Fruit fly (Drosophila melanogaster): Measurements from ENCODE around the gene CG14879.

The CG14879 gene

DNA sequence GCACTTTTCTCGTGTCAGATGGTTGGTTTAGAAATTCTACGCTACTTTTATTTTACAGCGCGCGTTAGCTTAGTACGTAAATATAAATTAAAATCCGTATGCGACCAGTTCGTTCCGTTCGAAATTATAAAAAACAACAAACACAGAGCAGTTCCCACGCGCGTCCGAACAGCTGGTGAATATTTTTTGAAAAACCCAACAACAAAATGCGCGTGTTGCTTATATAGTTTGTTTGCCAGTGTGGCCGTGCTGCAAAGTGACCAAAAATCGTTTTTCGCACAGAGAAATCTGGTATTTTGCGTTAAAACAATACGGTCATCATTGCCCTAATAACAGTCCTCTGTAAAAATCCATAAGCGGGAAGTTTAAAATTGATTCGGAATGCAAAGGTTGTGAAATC is 10.7 kb downstream of the CG14879 start (continued):
- TF ChIP-seq odd (GFP tag; optimal IDR thresholded peaks at IDR 0.05) (no peak), grn (GFP tag; optimal IDR thresholded peaks at IDR 0.05) (no peak), sr (GFP tag; IDR thresholded peaks at IDR 0.05) (0 out of 3 replicates have a peak, but pooled peaks have one; percentile 16), nau (GFP tag; optimal IDR thresholded peaks at IDR 0.05) (no peak), CG18262 (tag; optimal IDR thresholded peaks at IDR 0.05) (no peak), D19A (tag; optimal IDR thresholded peaks at IDR 0.05) (peak; percentile 45), fd3F (GFP tag; optimal IDR thresholded peaks at IDR 0.05) (no peak), tll (GFP tag; optimal IDR thresholded peaks at IDR 0.05) (no peak), B-H2 (GFP tag; optimal IDR thresholded peaks at IDR 0.05) (peak; percentile 23), sob (GFP tag; IDR thresholded peaks at IDR 0.05) (no peak), stc (GFP tag; IDR thresholded peaks at IDR 0.05) (no peak), CG3726 (GFP tag; IDR thresholded peaks at IDR 0.05) (no peak), danr (GFP tag; IDR thresholded peaks at IDR 0.05) (no peak), CG11093 (GFP tag; IDR thresholded peaks at IDR 0.05) (no peak), Rfx (GFP tag; IDR thresholded peaks at IDR 0.05) (no peak), nom (GFP tag; optimal IDR thresholded peaks at IDR 0.05) (peak; percentile 50), CG2712 (tag; optimal IDR thresholded peaks at IDR 0.05) (peak; percentile 51), Stat92E (GFP tag; optimal IDR thresholded peaks at IDR 0.05) (peak in 1 of 3 experiments; percentile 89), NC2α (GFP tag; optimal IDR thresholded peaks at IDR 0.05) (peak; percentile 97), eyg (GFP tag; optimal IDR thresholded peaks at IDR 0.05) (no peak), Asciz (GFP tag; optimal IDR thresholded peaks at IDR 0.05) (no peak), CG32532 (GFP tag; IDR thresholded peaks at IDR 0.05) (no peak), CG4360 (GFP tag; IDR thresholded peaks at IDR 0.05) (peak; percentile 97), onecut (GFP tag; IDR thresholded peaks at IDR 0.05) (0 out of 2 replicates have a peak, but pooled peaks have one; percentile 18), CG15073 (GFP tag; optimal IDR thresholded peaks at IDR 0.05) (no peak), CG33213 (GFP tag; optimal IDR thresholded peaks at IDR 0.05) (peak; percentile 29), CG31365 (tag; optimal IDR thresholded peaks at IDR 0.05) (no peak), Elba2 (GFP tag; optimal IDR thresholded peaks at IDR 0.05) (no peak), CG1602 (GFP tag; optimal IDR thresholded peaks at IDR 0.05) (no peak), CG11560 (tag; IDR thresholded peaks at IDR 0.05) (no peak), CHES-1-like (GFP tag; optimal IDR thresholded peaks at IDR 0.05) (peak; percentile 10), Sox100B (GFP tag; optimal IDR thresholded peaks at IDR 0.05) (no peak), stwl (tag; optimal IDR thresholded peaks at IDR 0.05) (peak; percentile 77), sens (GFP tag) (peak; percentile 63), tin (GFP tag; optimal IDR thresholded peaks at IDR 0.05) (no peak), tgo (GFP tag; IDR thresholded peaks at IDR 0.05) (no peak), slou (GFP tag; optimal IDR thresholded peaks at IDR 0.05) (no peak), CG7745 (tag; optimal IDR thresholded peaks at IDR 0.05) (peak; percentile 28), CG11247 (GFP tag; IDR thresholded peaks at IDR 0.05) (no peak), CG17912 (GFP tag; optimal IDR thresholded peaks at IDR 0.05) (no peak), Hsf (GFP tag; optimal IDR thresholded peaks at IDR 0.05) (no peak), fd102C (GFP tag; optimal IDR thresholded peaks at IDR 0.05) (no peak), MESR4 (GFP tag; optimal IDR thresholded peaks at IDR 0.05) (peak; percentile 45), bsh (GFP tag; optimal IDR thresholded peaks at IDR 0.05) (no peak), CG6254 (GFP tag; optimal IDR thresholded peaks at IDR 0.05) (no peak), Ravus (GFP tag; IDR thresholded peaks at IDR 0.05) (no peak), CG34224 (GFP tag; IDR thresholded peaks at IDR 0.05; ENCODE audit: partially characterized antibody) (no peak), Sry-δ (GFP tag; optimal IDR thresholded peaks at IDR 0.05) (peak; percentile 51), ro (GFP tag; IDR thresholded peaks at IDR 0.05) (no peak), Nf-YC (tag; optimal IDR thresholded peaks at IDR 0.05) (peak; percentile 35), Lhr (GFP tag; optimal IDR thresholded peaks at IDR 0.05) (peak; percentile 78)
